Worm (Caenorhabditis elegans) whole organism, young adult: Measurements from ENCODE around the gene dyci-1.

Experiments used
- K11D2.4 ChIP-seq: fragments of 200-800 bp; sonication (Bioruptor generic); IDR thresholded peaks from 2 replicates; pipeline ENCODE4 v1.3.6; 2022; ENCODE audit warnings: missing genetic modification reagents, missing genetic modification characterization, missing compliant biosample characterization
- T26A5.8 ChIP-seq: sonication (generic microtip); optimal IDR thresholded peaks from 2 replicates; lab custom pipeline; 2016; ENCODE audit warnings: missing genetic modification characterization, missing compliant biosample characterization
- ama-1 ChIP-seq, 3 experiments: fragments of 150-350 bp in 1 of 3; sonication (generic microtip) in 2 of 3; optimal IDR thresholded peaks; 2 replicates each; lab custom pipeline; 2014 to 2018; ENCODE audit warnings: missing biosample characterization in 2 of 3, missing genetic modification characterization in 2 of 3, missing genetic modification reagents in 2 of 3
- efl-1 ChIP-seq: fragments of 150-350 bp; optimal IDR thresholded peaks from 2 replicates; lab custom pipeline; 2014; ENCODE audit warnings: missing biosample characterization, missing genetic modification reagents, missing genetic modification characterization
- ets-4 ChIP-seq: fragments of 200-800 bp; sonication (Bioruptor generic); optimal IDR thresholded peaks from 2 replicates; lab custom pipeline; 2018; ENCODE audit warnings: mild to moderate bottlenecking, missing genetic modification characterization, missing compliant biosample characterization
- hmg-1.2 ChIP-seq: fragments of 200-800 bp; sonication (Bioruptor generic); IDR thresholded peaks from 2 replicates; pipeline ENCODE4 v1.3.6; 2022; ENCODE audit warnings: missing genetic modification reagents, missing genetic modification characterization, missing compliant biosample characterization
- hmg-20 ChIP-seq: fragments of 200-800 bp; sonication (Bioruptor generic); IDR thresholded peaks from 2 replicates; pipeline ENCODE4 v1.3.6; 2022; ENCODE audit warnings: missing genetic modification reagents, missing genetic modification characterization, missing compliant biosample characterization
- lsl-1 ChIP-seq: fragments of 200-800 bp; sonication (Bioruptor generic); optimal IDR thresholded peaks from 2 replicates; lab custom pipeline; 2018; ENCODE audit warnings: mild to moderate bottlenecking, missing genetic modification characterization, moderate library complexity, missing compliant biosample characterization
- nhr-90 ChIP-seq: sonication (generic microtip); optimal IDR thresholded peaks from 2 replicates; lab custom pipeline; 2016; ENCODE audit warnings: missing genotype, mild to moderate bottlenecking, missing genetic modification characterization, missing compliant biosample characterization
- pbrm-1 ChIP-seq: fragments of 200-800 bp; sonication (Bioruptor generic); IDR thresholded peaks from 2 replicates; pipeline ENCODE4 v1.3.6; 2022; ENCODE audit warnings: missing genetic modification reagents, missing genetic modification characterization, missing compliant biosample characterization
- snpc-1.3 ChIP-seq: sonication (generic microtip); optimal IDR thresholded peaks from 2 replicates; lab custom pipeline; 2017; ENCODE audit warnings: missing genetic modification characterization, mild to moderate bottlenecking, missing compliant biosample characterization, antibody characterized with exemption, moderate library complexity, missing genotype, missing genetic modification reagents; ENCODE audit not compliant: insufficient read depth
- snpc-4 ChIP-seq, 5 experiments: fragments of 150-350 bp in 1 of 5; sonication (generic microtip) in 4 of 5; optimal IDR thresholded peaks; 2 replicates each; lab custom pipeline; 2014 to 2018; ENCODE audit warnings: missing genetic modification characterization in 5 of 5, missing biosample characterization in 3 of 5, antibody characterized with exemption in 2 of 5, mild to moderate bottlenecking in 2 of 5, missing compliant biosample characterization in 2 of 5, missing genotype in 2 of 5, moderate library complexity in 2 of 5, missing genetic modification reagents in 1 of 5
- unc-62 ChIP-seq: fragments of 150-350 bp; optimal IDR thresholded peaks from 2 replicates; lab custom pipeline; 2014; ENCODE audit warnings: missing biosample characterization, missing genetic modification reagents, missing genetic modification characterization

DNA sequence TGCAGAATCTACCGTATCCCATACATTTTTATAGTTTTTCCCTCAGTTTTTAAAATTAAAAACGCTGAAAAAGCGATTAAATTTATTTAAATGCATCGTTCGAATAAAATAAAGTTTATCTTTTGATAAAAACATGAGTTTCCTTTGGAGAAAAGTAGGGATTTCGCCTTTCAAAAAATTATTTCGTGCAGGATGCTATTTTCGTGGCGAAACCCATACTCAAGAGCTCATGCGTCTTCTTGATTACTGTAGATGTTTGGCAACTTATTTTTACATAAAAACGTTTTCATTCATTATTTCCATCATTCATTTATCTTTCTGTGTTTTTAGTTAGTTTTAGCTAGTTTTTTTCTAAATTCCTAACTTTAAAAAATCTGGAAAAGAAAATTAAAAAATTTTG, 4.9 kb upstream of the dyci-1 start:
- TF ChIP-seq snpc-4 (GFP tag; optimal IDR thresholded peaks at IDR 0.05; lab: Kevin White, UChicago) (peak; percentile 60), snpc-4 (tag; optimal IDR thresholded peaks at IDR 0.05; lab: Kevin White, UChicago) (peak in 2 of 4 experiments; percentile 61 to 65), hmg-1.2 (GFP tag; lab: Robert Waterston, UW) (no peak), efl-1 (GFP tag; lab: Kevin White, UChicago) (peak; percentile 36), nhr-90 (tag; lab: Kevin White, UChicago) (no peak), unc-62 (no peak), lsl-1 (GFP tag; lab: Kevin White, UChicago) (peak; percentile 94), ets-4 (GFP tag; lab: Kevin White, UChicago) (no peak), snpc-1.3 (tag; lab: Kevin White, UChicago) (no peak), hmg-20 (GFP tag; lab: Robert Waterston, UW) (no peak), K11D2.4 (GFP tag; lab: Robert Waterston, UW) (no peak), pbrm-1 (GFP tag; lab: Robert Waterston, UW) (no peak), ama-1 (optimal IDR thresholded peaks at IDR 0.05; lab: Kevin White, UChicago) (no peak), ama-1 (GFP tag; optimal IDR thresholded peaks at IDR 0.05; lab: Kevin White, UChicago) (no peak), T26A5.8 (tag; lab: Kevin White, UChicago) (no peak)
